Worm (Caenorhabditis elegans) whole organism, midembryonic: ENCODE data around the gene flp-6.

Experiments
- T22C8.4 ChIP-seq: fragments of 200-800 bp; sonication (Bioruptor generic); IDR thresholded peaks from 2 replicates; pipeline ENCODE4 v1.3.6; 2022; ENCODE audit warnings: missing genetic modification characterization, missing compliant biosample characterization
- cog-1 ChIP-seq: sonication (generic microtip); optimal IDR thresholded peaks from 2 replicates; lab custom pipeline; 2016; ENCODE audit warnings: missing genetic modification characterization, missing compliant biosample characterization
- flt-1 ChIP-seq: fragments of 200-800 bp; sonication (Bioruptor generic); IDR thresholded peaks from 2 replicates; pipeline ENCODE4 v1.3.6; 2022; ENCODE audit warnings: missing genetic modification characterization, missing compliant biosample characterization
- klf-2 ChIP-seq: fragments of 200-800 bp; sonication (Bioruptor generic); conservative IDR thresholded peaks from 2 replicates; pipeline ENCODE4 v1.3.6; 2022; ENCODE audit warnings: missing genetic modification reagents, missing genetic modification characterization, missing compliant biosample characterization
- med-1 ChIP-seq: sonication (generic microtip); optimal IDR thresholded peaks from 2 replicates; lab custom pipeline; 2017; ENCODE audit warnings: missing genetic modification characterization, mild to moderate bottlenecking, missing compliant biosample characterization, antibody characterized with exemption, missing genetic modification reagents; ENCODE audit not compliant: insufficient read depth
- ref-1 ChIP-seq: fragments of 200-800 bp; sonication (Bioruptor generic); conservative IDR thresholded peaks from 2 replicates; pipeline ENCODE4 v1.3.6; 2022; ENCODE audit warnings: missing genetic modification reagents, missing genetic modification characterization, missing compliant biosample characterization
- tab-1 ChIP-seq: fragments of 200-800 bp; sonication (Bioruptor generic); IDR thresholded peaks from 2 replicates; pipeline ENCODE4 v1.3.6; 2022; ENCODE audit warnings: missing genetic modification characterization, missing compliant biosample characterization
- ztf-23 ChIP-seq: fragments of 200-800 bp; sonication (Bioruptor generic); IDR thresholded peaks from 2 replicates; pipeline ENCODE4 v1.3.6; 2022; ENCODE audit warnings: missing genetic modification reagents, missing genetic modification characterization, missing compliant biosample characterization
- ztf-29 ChIP-seq: fragments of 200-800 bp; sonication (Bioruptor generic); IDR thresholded peaks from 2 replicates; pipeline ENCODE4 v1.3.6; 2022; ENCODE audit warnings: missing genetic modification reagents, missing genetic modification characterization, missing compliant biosample characterization

DNA sequence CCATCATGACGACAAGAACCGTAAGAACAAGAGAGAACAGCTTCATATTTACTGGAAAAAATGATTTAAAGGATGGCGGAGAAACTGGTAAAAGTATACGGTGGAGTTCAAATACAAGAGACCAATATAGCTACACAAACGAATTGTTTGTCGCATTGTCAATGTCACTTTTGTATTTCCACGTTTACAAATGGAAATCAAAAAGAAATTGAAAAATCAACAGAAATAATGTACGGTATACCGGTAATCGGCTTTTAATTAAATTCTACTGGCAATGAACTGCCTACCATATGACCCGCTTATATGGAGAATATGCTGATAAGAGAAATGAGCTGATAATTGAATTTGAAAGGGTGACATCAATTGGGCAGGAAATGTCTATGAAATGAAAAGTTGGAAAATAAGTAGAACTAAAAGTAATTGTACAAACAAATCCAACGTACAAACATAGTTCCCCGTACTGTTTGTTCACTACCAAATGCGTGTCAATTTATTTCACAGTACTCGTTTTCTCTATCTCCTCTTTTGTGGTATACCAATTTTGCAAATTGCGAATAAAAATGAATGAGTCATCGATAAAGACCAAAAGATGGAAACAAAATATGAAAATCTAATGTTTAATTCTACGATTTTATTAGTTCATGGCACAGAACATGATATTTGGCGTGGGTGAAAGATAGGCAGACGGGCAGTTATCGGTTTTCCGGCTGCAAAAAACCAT is 19.8 kb downstream of the flp-6 start, which contains the start of gene K06A4.7:
- no peak for TF ChIP-seq cog-1 (tag; lab: Kevin White, UChicago)
- TF ChIP-seq med-1 (GFP tag; lab: Kevin White, UChicago) = no peak
- TF ChIP-seq flt-1 (GFP tag; lab: Robert Waterston, UW) = no peak
- TF ChIP-seq T22C8.4 (GFP tag; lab: Robert Waterston, UW) = no peak
- no peak for TF ChIP-seq ztf-29
- TF ChIP-seq klf-2 (GFP tag; lab: Robert Waterston, UW) = no peak
- TF ChIP-seq ref-1 (GFP tag; lab: Robert Waterston, UW) = no peak
- no peak for TF ChIP-seq ztf-23 (GFP tag; lab: Robert Waterston, UW)
- TF ChIP-seq tab-1 = no peak
